Worm (Caenorhabditis elegans) whole organism, L3 larva: ENCODE data around the gene pdcd-2.

Source experiments
- aly-2 ChIP-seq: fragments of 150-350 bp; optimal IDR thresholded peaks from 2 replicates; lab custom pipeline; 2014; ENCODE audit warnings: missing biosample characterization, missing genetic modification characterization
- elt-1 ChIP-seq: fragments of 150-350 bp; optimal IDR thresholded peaks from 2 replicates; lab custom pipeline; 2014; ENCODE audit warnings: missing biosample characterization, missing genetic modification characterization
- elt-2 ChIP-seq: sonication (generic microtip); optimal IDR thresholded peaks from 2 replicates; lab custom pipeline; 2016; ENCODE audit warnings: missing genetic modification reagents, mild to moderate bottlenecking, missing genetic modification characterization, missing compliant biosample characterization
- elt-3 ChIP-seq, 3 experiments: fragments of 150-350 bp in 1 of 3; sonication (generic microtip) in 2 of 3; optimal IDR thresholded peaks; 2 replicates in 2 of 3; 4 replicates in 1 of 3; lab custom pipeline; 2014 to 2017; ENCODE audit warnings: missing biosample characterization in 3 of 3, missing genetic modification characterization in 3 of 3
- fos-1 ChIP-seq: fragments of 150-350 bp; optimal IDR thresholded peaks from 2 replicates; lab custom pipeline; 2014; ENCODE audit warnings: missing biosample characterization, missing genetic modification characterization
- mdl-1 ChIP-seq: fragments of 150-350 bp; optimal IDR thresholded peaks from 2 replicates; lab custom pipeline; 2014; ENCODE audit warnings: missing biosample characterization, missing genetic modification characterization
- nfya-1 ChIP-seq: sonication (generic microtip); optimal IDR thresholded peaks from 2 replicates; lab custom pipeline; 2017; ENCODE audit warnings: missing genetic modification characterization, mild to moderate bottlenecking, missing compliant biosample characterization, antibody characterized with exemption, moderate library complexity; ENCODE audit not compliant: insufficient read depth
- nhr-43 ChIP-seq: sonication (generic microtip); optimal IDR thresholded peaks from 2 replicates; lab custom pipeline; 2016; ENCODE audit warnings: mild to moderate bottlenecking, missing genetic modification characterization, missing compliant biosample characterization; ENCODE audit not compliant: poor library complexity, severe bottlenecking
- nhr-77 ChIP-seq: fragments of 150-350 bp; optimal IDR thresholded peaks from 2 replicates; lab custom pipeline; 2014; ENCODE audit warnings: missing biosample characterization, missing genetic modification characterization
- skn-1 ChIP-seq: fragments of 150-350 bp; optimal IDR thresholded peaks from 2 replicates; lab custom pipeline; 2014; ENCODE audit warnings: missing biosample characterization, missing genetic modification characterization
- unc-39 ChIP-seq: sonication (generic microtip); optimal IDR thresholded peaks from 4 replicates; lab custom pipeline; 2017; ENCODE audit warnings: missing biosample characterization, missing genetic modification characterization

- TF ChIP-seq nhr-77 (tag; lab: Kevin White, UChicago) (no peak), elt-2 (no peak), fos-1 (tag; lab: Kevin White, UChicago) (no peak), aly-2 (tag; lab: Kevin White, UChicago) (no peak), skn-1 (no peak), elt-1 (tag; lab: Kevin White, UChicago) (no peak), nhr-43 (tag; lab: Kevin White, UChicago) (no peak), mdl-1 (no peak), elt-3 (tag; optimal IDR thresholded peaks at IDR 0.05; lab: Kevin White, UChicago) (no peak), unc-39 (tag; lab: Kevin White, UChicago) (no peak), nfya-1 (no peak)
Observed at ce11 chrIII:4467277-4467676, 49.4 kb upstream of the pdcd-2 start, which contains the start of gene ndg-4.
